Worm (Caenorhabditis elegans) whole organism, L1 larva: Measurements from ENCODE around the gene srz-71.

Experiments used
- C04F5.9 ChIP-seq: sonication (generic microtip); optimal IDR thresholded peaks from 2 replicates; lab custom pipeline; 2016; ENCODE audit warnings: missing genetic modification characterization, missing compliant biosample characterization
- alr-1 ChIP-seq: fragments of 200-800 bp; sonication (Bioruptor generic); optimal IDR thresholded peaks from 2 replicates; lab custom pipeline; 2018; ENCODE audit warnings: borderline replicate concordance, mild to moderate bottlenecking, missing genetic modification characterization, missing compliant biosample characterization
- ama-1 ChIP-seq: fragments of 150-350 bp; optimal IDR thresholded peaks from 2 replicates; lab custom pipeline; 2014
- ceh-82 ChIP-seq, 3 experiments: fragments of 150-350 bp in 1 of 3; sonication (generic microtip) in 2 of 3; optimal IDR thresholded peaks; 2 replicates each; lab custom pipeline; 2014 to 2017; ENCODE audit warnings: missing biosample characterization in 3 of 3, missing genetic modification characterization in 3 of 3
- ceh-90 ChIP-seq: sonication (generic microtip); optimal IDR thresholded peaks from 2 replicates; lab custom pipeline; 2016; ENCODE audit warnings: missing genetic modification characterization, missing compliant biosample characterization
- dpl-1 ChIP-seq, 3 experiments: fragments of 150-350 bp in 2 of 3; sonication (generic microtip) in 1 of 3; optimal IDR thresholded peaks; 2 replicates each; lab custom pipeline; 2014 to 2017; ENCODE audit warnings: missing biosample characterization in 3 of 3, missing genetic modification characterization in 3 of 3, missing genetic modification reagents in 3 of 3
- efl-1 ChIP-seq, 4 experiments: fragments of 150-350 bp; optimal IDR thresholded peaks in 3 of 4; peaks in 1 of 4; 1 replicate in 1 of 4; 2 replicates in 3 of 4; lab custom pipeline; 2014; ENCODE audit warnings: missing biosample characterization in 2 of 4, missing genetic modification characterization in 2 of 4, missing genetic modification reagents in 2 of 4
- egl-13 ChIP-seq: sonication (generic microtip); optimal IDR thresholded peaks from 2 replicates; lab custom pipeline; 2016; ENCODE audit warnings: missing genotype, missing genetic modification reagents, missing genetic modification characterization, missing compliant biosample characterization
- egl-27 ChIP-seq, 2 experiments: fragments of 150-350 bp in 1 of 2; sonication (generic microtip); optimal IDR thresholded peaks; 3 replicates each; lab custom pipeline; 2017 to 2018; ENCODE audit warnings: missing biosample characterization in 2 of 2, missing genetic modification characterization in 2 of 2, missing genetic modification reagents in 2 of 2
- ets-5 ChIP-seq: fragments of 200-800 bp; sonication (Bioruptor generic); IDR thresholded peaks from 2 replicates; pipeline ENCODE4 v1.3.6; 2022; ENCODE audit warnings: missing genetic modification characterization, missing compliant biosample characterization
- fkh-4 ChIP-seq: sonication (generic microtip); optimal IDR thresholded peaks from 2 replicates; lab custom pipeline; 2016; ENCODE audit warnings: missing compliant biosample characterization, missing genetic modification characterization, borderline replicate concordance
- hlh-4 ChIP-seq: sonication (generic microtip); optimal IDR thresholded peaks from 2 replicates; lab custom pipeline; 2016; ENCODE audit warnings: mild to moderate bottlenecking, missing genetic modification characterization, missing compliant biosample characterization
- hpl-2 ChIP-seq: fragments of 150-350 bp; optimal IDR thresholded peaks from 2 replicates; lab custom pipeline; 2014; ENCODE audit warnings: missing biosample characterization, missing genetic modification reagents, missing genetic modification characterization
- irx-1 ChIP-seq: sonication (generic microtip); optimal IDR thresholded peaks from 2 replicates; lab custom pipeline; 2016; ENCODE audit warnings: missing genetic modification characterization, missing compliant biosample characterization
- lin-13 ChIP-seq: fragments of 150-350 bp; optimal IDR thresholded peaks from 2 replicates; lab custom pipeline; 2014; ENCODE audit warnings: missing biosample characterization, missing genetic modification reagents, missing genetic modification characterization
- lin-35 ChIP-seq, 2 experiments: fragments of 150-350 bp; optimal IDR thresholded peaks; 2 replicates each; lab custom pipeline; 2014; ENCODE audit warnings: missing biosample characterization in 2 of 2, missing genetic modification characterization in 2 of 2, missing genetic modification reagents in 2 of 2
- mdl-1 ChIP-seq, 2 experiments: fragments of 150-350 bp; optimal IDR thresholded peaks; 2 replicates each; lab custom pipeline; 2014 to 2017; ENCODE audit warnings: missing biosample characterization in 2 of 2, missing genetic modification characterization in 2 of 2, inconsistent platforms in 1 of 2
- mep-1 ChIP-seq: fragments of 150-350 bp; optimal IDR thresholded peaks from 2 replicates; lab custom pipeline; 2014; ENCODE audit warnings: missing biosample characterization, missing genetic modification characterization
- nhr-20 ChIP-seq: sonication (generic microtip); optimal IDR thresholded peaks from 2 replicates; lab custom pipeline; 2016; ENCODE audit warnings: mild to moderate bottlenecking, missing genetic modification characterization, missing compliant biosample characterization
- nhr-237 ChIP-seq: fragments of 150-350 bp; optimal IDR thresholded peaks from 2 replicates; lab custom pipeline; 2014; ENCODE audit warnings: missing biosample characterization, missing genetic modification characterization
- nhr-71 ChIP-seq: sonication (generic microtip); optimal IDR thresholded peaks from 2 replicates; lab custom pipeline; 2016; ENCODE audit warnings: mild to moderate bottlenecking, missing genetic modification characterization, moderate library complexity, missing compliant biosample characterization
- nhr-77 ChIP-seq: fragments of 150-350 bp; optimal IDR thresholded peaks from 2 replicates; lab custom pipeline; 2014; ENCODE audit warnings: missing biosample characterization, missing genetic modification characterization
- nhr-84 ChIP-seq: sonication (generic microtip); optimal IDR thresholded peaks from 2 replicates; lab custom pipeline; 2017; ENCODE audit warnings: missing biosample characterization, missing genetic modification characterization
- nhr-85 ChIP-seq: sonication (generic microtip); peaks from one replicate; lab custom pipeline; 2016; ENCODE audit warnings: missing genetic modification characterization, inconsistent platforms, missing compliant biosample characterization
- nhr-90 ChIP-seq: sonication (generic microtip); optimal IDR thresholded peaks from 2 replicates; lab custom pipeline; 2016; ENCODE audit warnings: mild to moderate bottlenecking, missing genetic modification characterization, missing compliant biosample characterization; ENCODE audit not compliant: poor library complexity
- pax-3 ChIP-seq: fragments of 200-800 bp; sonication (Bioruptor generic); optimal IDR thresholded peaks from 2 replicates; lab custom pipeline; 2018; ENCODE audit warnings: mild to moderate bottlenecking, missing genetic modification characterization, moderate library complexity, missing compliant biosample characterization
- rnt-1 ChIP-seq: sonication (generic microtip); optimal IDR thresholded peaks from 2 replicates; lab custom pipeline; 2016; ENCODE audit warnings: mild to moderate bottlenecking, missing genetic modification characterization, moderate library complexity, missing compliant biosample characterization
- skn-1 ChIP-seq: fragments of 150-350 bp; optimal IDR thresholded peaks from 2 replicates; lab custom pipeline; 2014; ENCODE audit warnings: missing biosample characterization, missing genetic modification characterization
- snu-23 ChIP-seq: sonication (generic microtip); optimal IDR thresholded peaks from 2 replicates; lab custom pipeline; 2016; ENCODE audit warnings: missing genetic modification characterization, missing compliant biosample characterization
- tbx-2 ChIP-seq: sonication (generic microtip); optimal IDR thresholded peaks from 2 replicates; lab custom pipeline; 2016; ENCODE audit warnings: missing genetic modification characterization, missing compliant biosample characterization
- tlp-1 ChIP-seq: fragments of 150-350 bp; optimal IDR thresholded peaks from 2 replicates; lab custom pipeline; 2014; ENCODE audit warnings: missing biosample characterization, missing genetic modification characterization
- unc-130 ChIP-seq: fragments of 150-350 bp; optimal IDR thresholded peaks from 2 replicates; lab custom pipeline; 2017; ENCODE audit warnings: missing biosample characterization, missing genetic modification characterization, inconsistent platforms
- unc-62 ChIP-seq: fragments of 150-350 bp; optimal IDR thresholded peaks from 2 replicates; lab custom pipeline; 2014; ENCODE audit warnings: missing biosample characterization, missing genetic modification reagents, missing genetic modification characterization
- xbp-1 ChIP-seq: sonication (generic microtip); optimal IDR thresholded peaks from 2 replicates; lab custom pipeline; 2016; ENCODE audit warnings: missing genetic modification characterization, missing compliant biosample characterization
- ztf-4 ChIP-seq: fragments of 150-350 bp; optimal IDR thresholded peaks from 2 replicates; lab custom pipeline; 2014; ENCODE audit warnings: missing biosample characterization, missing genetic modification characterization

The srz-71 gene

DNA sequence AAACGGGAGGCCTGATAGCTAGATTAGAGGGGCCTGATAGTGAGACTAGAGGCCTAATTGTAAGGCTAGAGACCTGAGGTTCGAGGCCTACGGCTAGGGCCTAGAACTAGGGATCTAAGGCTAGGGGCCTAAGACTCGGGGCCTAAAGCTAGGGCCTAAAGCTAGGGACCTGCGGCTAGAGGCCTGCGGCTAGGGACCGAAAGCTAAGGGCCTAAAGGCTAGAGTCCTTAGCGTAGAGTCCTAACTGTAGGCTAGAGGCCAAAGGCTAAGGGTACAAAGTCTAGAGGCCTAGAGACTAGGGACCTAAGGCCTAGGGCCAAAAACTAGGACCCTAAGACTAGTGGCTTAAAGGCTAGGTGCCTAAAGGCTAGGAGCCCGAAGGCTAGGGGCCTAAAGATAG, 436 bp downstream of the srz-71 start:
- TF ChIP-seq rnt-1 (tag; lab: Kevin White, UChicago) = no peak
- TF ChIP-seq efl-1 (optimal IDR thresholded peaks at IDR 0.05; lab: Kevin White, UChicago) = no peak
- no peak for TF ChIP-seq efl-1 (GFP tag; optimal IDR thresholded peaks at IDR 0.05 in 1 of 2; lab: Kevin White, UChicago)
- no peak for TF ChIP-seq nhr-90 (tag; lab: Kevin White, UChicago)
- TF ChIP-seq nhr-84 (tag; lab: Kevin White, UChicago) = no peak
- TF ChIP-seq hpl-2 = no peak
- TF ChIP-seq unc-130 (tag; lab: Kevin White, UChicago) = no peak
- no peak for TF ChIP-seq alr-1 (tag; lab: Kevin White, UChicago)

DNA sequence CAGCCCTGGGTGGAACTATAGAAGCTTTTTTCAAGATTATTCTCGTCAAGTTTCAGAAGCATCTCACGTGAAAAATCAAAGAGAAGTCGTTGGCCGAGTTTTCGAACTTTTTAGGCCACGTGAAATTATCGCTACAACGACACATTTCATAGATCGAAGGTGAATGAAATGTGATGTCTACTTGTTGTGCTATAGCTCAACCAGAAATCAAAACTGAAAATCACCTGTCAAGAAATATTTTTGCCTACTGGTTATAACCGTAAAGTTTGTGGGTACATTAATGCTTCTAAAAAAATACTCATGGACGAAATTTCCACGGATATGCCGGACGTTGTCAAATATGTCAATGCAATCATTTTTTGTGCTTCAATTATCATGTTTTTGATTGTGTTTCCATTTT, 2.4 kb downstream of the srz-71 start, which contains the start of gene srz-38:
Gene srz-38 (plus strand): TSS at position 301 of the 400 bp plus-strand sequence.
- no peak for TF ChIP-seq ama-1 (lab: Kevin White, UChicago)
- no peak for TF ChIP-seq tlp-1 (tag; lab: Kevin White, UChicago)
- TF ChIP-seq ceh-90 (tag; lab: Kevin White, UChicago) = no peak
- no peak for TF ChIP-seq lin-35 (GFP tag; optimal IDR thresholded peaks at IDR 0.05; lab: Kevin White, UChicago)
- no peak for TF ChIP-seq ztf-4
- TF ChIP-seq nhr-237 (tag; lab: Kevin White, UChicago) = no peak
- no peak for TF ChIP-seq ceh-82 (tag; optimal IDR thresholded peaks at IDR 0.05; lab: Kevin White, UChicago)
- TF ChIP-seq tbx-2 (tag; lab: Kevin White, UChicago) = no peak
- no peak for TF ChIP-seq dpl-1 (GFP tag; optimal IDR thresholded peaks at IDR 0.05; lab: Kevin White, UChicago)
- no peak for TF ChIP-seq unc-130 (tag; lab: Kevin White, UChicago)
- no peak for TF ChIP-seq C04F5.9 (tag; lab: Kevin White, UChicago)
- TF ChIP-seq fkh-4 (tag; lab: Kevin White, UChicago) = no peak

DNA sequence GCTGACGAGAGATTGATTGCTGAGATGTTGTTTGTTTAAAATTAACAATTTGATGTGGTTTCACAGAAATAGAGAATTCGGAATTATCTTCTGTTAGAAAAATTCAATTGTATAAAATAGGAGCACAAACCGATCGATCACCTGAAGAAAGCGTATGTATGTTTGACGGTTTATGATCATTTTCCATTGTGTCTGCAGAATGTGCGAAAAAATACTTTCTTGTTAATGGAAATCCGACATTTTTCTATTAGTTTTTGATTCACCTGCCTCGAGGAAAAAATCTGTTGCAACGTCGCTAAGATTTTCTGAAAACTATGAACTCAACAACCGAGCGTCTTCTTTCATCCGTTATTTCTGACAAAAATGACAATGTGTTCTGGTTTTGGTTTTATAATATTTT, 4.0 kb downstream of the srz-71 start, which contains the start of gene C35D6.13:
Gene C35D6.13 (plus strand): TSS at position 301 of the 400 bp plus-strand sequence.
- TF ChIP-seq nhr-85 (tag; lab: Kevin White, UChicago) (peak; percentile 1), nhr-237 (tag; lab: Kevin White, UChicago) (no peak)

DNA sequence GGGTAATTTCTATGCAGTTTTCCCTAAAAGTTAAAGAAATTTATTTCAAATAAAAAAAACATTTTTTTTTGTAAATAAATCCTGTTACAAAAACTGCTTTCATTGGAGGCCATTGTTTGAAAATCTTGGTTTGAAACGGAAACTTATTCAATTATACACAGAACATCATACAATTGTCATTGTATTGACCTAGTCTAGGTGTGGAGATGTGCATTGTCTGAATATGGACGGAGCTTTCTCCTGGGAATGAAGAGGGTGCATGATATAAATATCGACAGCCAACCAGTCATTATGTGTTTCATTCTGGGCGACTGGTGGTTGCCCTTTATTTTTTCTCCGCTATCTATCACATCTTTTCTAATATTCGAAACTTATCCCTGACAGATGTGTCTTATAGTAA, 13.8 kb downstream of the srz-71 start, which contains the start of gene C35D6.3:
Gene C35D6.3 (plus strand): TSS at position 301 of the 400 bp plus-strand sequence.
- TF ChIP-seq mep-1 (no peak), nhr-20 (no peak), nhr-77 (no peak), ceh-90 (tag; lab: Kevin White, UChicago) (no peak), irx-1 (tag; lab: Kevin White, UChicago) (no peak), pax-3 (tag; lab: Kevin White, UChicago) (no peak), ztf-4 (no peak), egl-13 (tag; lab: Kevin White, UChicago) (no peak)

DNA sequence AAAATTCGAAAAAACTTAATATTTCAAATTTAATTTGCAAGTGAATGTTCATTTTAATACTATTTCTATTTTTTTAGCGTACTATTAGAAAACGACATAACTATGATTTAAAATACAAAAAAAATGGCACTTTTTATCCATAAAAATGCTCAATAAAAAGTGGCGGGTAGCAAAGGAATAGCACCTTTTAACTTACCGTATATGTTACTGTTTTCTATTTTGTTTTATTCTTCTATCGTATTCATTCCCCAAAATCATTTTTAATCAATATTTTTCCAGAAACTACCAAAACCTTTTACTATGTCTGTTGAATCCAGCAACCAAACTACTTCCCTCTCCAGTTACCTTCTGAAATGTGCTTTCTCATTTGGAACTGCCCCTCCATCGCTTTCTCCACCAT, 18.0 kb downstream of the srz-71 start, which contains the start of gene C35D6.4:
Gene C35D6.4 (plus strand): TSS at position 301 of the 400 bp plus-strand sequence.
- TF ChIP-seq ceh-82 (tag; optimal IDR thresholded peaks at IDR 0.05; lab: Kevin White, UChicago) = no peak
- no peak for TF ChIP-seq tlp-1 (tag; lab: Kevin White, UChicago)
- no peak for TF ChIP-seq egl-27 (tag; optimal IDR thresholded peaks at IDR 0.05; lab: Kevin White, UChicago)
- no peak for TF ChIP-seq xbp-1 (tag; lab: Kevin White, UChicago)

DNA sequence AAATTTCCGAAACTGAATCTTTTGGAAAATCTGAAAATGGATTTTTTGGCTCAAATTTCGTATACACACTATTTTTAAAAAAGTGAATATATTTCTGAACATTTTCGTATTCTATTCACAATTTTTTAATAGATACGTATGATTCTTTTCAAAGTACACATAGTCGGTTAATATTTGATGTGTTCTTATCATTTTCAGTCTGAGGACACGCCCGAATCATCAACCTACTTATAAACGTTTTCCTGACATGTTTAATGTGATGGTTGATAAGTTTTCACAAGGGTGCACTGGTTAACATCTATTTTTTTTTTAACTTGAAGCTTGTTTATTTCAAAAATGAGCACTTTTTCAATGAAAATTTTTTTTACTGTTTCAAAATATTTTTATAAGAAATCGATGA, 31.9 kb downstream of the srz-71 start:
- TF ChIP-seq nhr-71 (tag; lab: Kevin White, UChicago) (no peak), nhr-84 (tag; lab: Kevin White, UChicago) (no peak), unc-62 (GFP tag; lab: Kevin White, UChicago) (no peak), mdl-1 (tag; optimal IDR thresholded peaks at IDR 0.05; lab: Kevin White, UChicago) (no peak), mep-1 (no peak), ets-5 (GFP tag; lab: Robert Waterston, UW) (no peak), ceh-90 (tag; lab: Kevin White, UChicago) (no peak), tlp-1 (tag; lab: Kevin White, UChicago) (no peak), egl-13 (tag; lab: Kevin White, UChicago) (no peak), skn-1 (no peak), lin-13 (GFP tag; lab: Kevin White, UChicago) (no peak), snu-23 (GFP tag; lab: Kevin White, UChicago) (no peak), hlh-4 (no peak), ceh-82 (tag; optimal IDR thresholded peaks at IDR 0.05; lab: Kevin White, UChicago) (no peak)
